Worm (Caenorhabditis elegans) whole organism, late embryonic: ENCODE results near the gene D2023.3.

Source experiments
- C38D4.7 ChIP-seq: fragments of 200-800 bp; sonication (Bioruptor generic); optimal IDR thresholded peaks from 2 replicates; lab custom pipeline; 2018; ENCODE audit warnings: mild to moderate bottlenecking, missing genetic modification characterization, moderate library complexity, missing compliant biosample characterization
- K09A11.1 ChIP-seq: sonication (generic microtip); optimal IDR thresholded peaks from 2 replicates; lab custom pipeline; 2017; ENCODE audit warnings: antibody characterized with exemption, mild to moderate bottlenecking, missing genetic modification characterization, missing compliant biosample characterization; ENCODE audit not compliant: insufficient read depth
- T23F11.4 ChIP-seq: fragments of 200-800 bp; sonication (Bioruptor generic); optimal IDR thresholded peaks from 2 replicates; lab custom pipeline; 2018; ENCODE audit warnings: mild to moderate bottlenecking, missing genetic modification characterization, missing compliant biosample characterization
- Y22D7AL.16 ChIP-seq: sonication (generic microtip); optimal IDR thresholded peaks from 2 replicates; lab custom pipeline; 2016; ENCODE audit warnings: missing genetic modification characterization, missing compliant biosample characterization
- ama-1 ChIP-seq: fragments of 150-350 bp; optimal IDR thresholded peaks from 2 replicates; lab custom pipeline; 2014
- ceh-18 ChIP-seq: sonication (generic microtip); optimal IDR thresholded peaks from 2 replicates; lab custom pipeline; 2016; ENCODE audit warnings: missing genetic modification characterization, missing compliant biosample characterization
- ceh-19 ChIP-seq: fragments of 200-800 bp; sonication (Bioruptor generic); optimal IDR thresholded peaks from 2 replicates; lab custom pipeline; 2018; ENCODE audit warnings: mild to moderate bottlenecking, missing genetic modification characterization, missing compliant biosample characterization
- ceh-2 ChIP-seq: sonication (generic microtip); optimal IDR thresholded peaks from 2 replicates; lab custom pipeline; 2016; ENCODE audit warnings: missing genotype, missing genetic modification characterization, missing compliant biosample characterization
- ceh-22 ChIP-seq: sonication (generic microtip); optimal IDR thresholded peaks from 2 replicates; lab custom pipeline; 2017; ENCODE audit warnings: missing biosample characterization, missing genetic modification characterization
- ceh-24 ChIP-seq: sonication (generic microtip); optimal IDR thresholded peaks from 2 replicates; lab custom pipeline; 2016; ENCODE audit warnings: mild to moderate bottlenecking, missing genetic modification characterization, missing compliant biosample characterization
- ceh-30 ChIP-seq: fragments of 150-350 bp; optimal IDR thresholded peaks from 2 replicates; lab custom pipeline; 2014; ENCODE audit warnings: missing biosample characterization, missing genetic modification characterization
- ceh-34 ChIP-seq: sonication (generic microtip); optimal IDR thresholded peaks from 2 replicates; lab custom pipeline; 2016; ENCODE audit warnings: mild to moderate bottlenecking, missing genetic modification characterization, missing compliant biosample characterization
- ceh-6 ChIP-seq: fragments of 200-800 bp; sonication (Bioruptor generic); optimal IDR thresholded peaks from 2 replicates; lab custom pipeline; 2018; ENCODE audit warnings: mild to moderate bottlenecking, missing genetic modification characterization, missing compliant biosample characterization
- dve-1 ChIP-seq: sonication (generic microtip); optimal IDR thresholded peaks from 2 replicates; lab custom pipeline; 2017; ENCODE audit warnings: antibody characterized with exemption, mild to moderate bottlenecking, missing genetic modification characterization, missing compliant biosample characterization
- elt-2 ChIP-seq: sonication (generic microtip); optimal IDR thresholded peaks from 2 replicates; lab custom pipeline; 2016; ENCODE audit warnings: missing genetic modification reagents, missing genetic modification characterization, missing compliant biosample characterization
- elt-4 ChIP-seq: sonication (generic microtip); optimal IDR thresholded peaks from 2 replicates; lab custom pipeline; 2016; ENCODE audit warnings: missing genetic modification characterization, missing compliant biosample characterization
- ets-4 ChIP-seq: sonication (generic microtip); optimal IDR thresholded peaks from 2 replicates; lab custom pipeline; 2016; ENCODE audit warnings: missing genetic modification characterization, missing compliant biosample characterization
- eyg-1 ChIP-seq: sonication (generic microtip); optimal IDR thresholded peaks from 2 replicates; lab custom pipeline; 2016; ENCODE audit warnings: missing genotype, missing genetic modification characterization, missing compliant biosample characterization
- fkh-6 ChIP-seq: sonication (generic microtip); optimal IDR thresholded peaks from 2 replicates; lab custom pipeline; 2016; ENCODE audit warnings: missing genetic modification characterization, missing compliant biosample characterization
- gmeb-2 ChIP-seq: sonication (generic microtip); optimal IDR thresholded peaks from 2 replicates; lab custom pipeline; 2016; ENCODE audit warnings: missing genetic modification characterization, inconsistent platforms, missing compliant biosample characterization
- hlh-13 ChIP-seq: fragments of 200-800 bp; sonication (Bioruptor generic); optimal IDR thresholded peaks from 2 replicates; lab custom pipeline; 2018; ENCODE audit warnings: mild to moderate bottlenecking, missing genetic modification characterization, missing compliant biosample characterization
- hlh-15 ChIP-seq: sonication (generic microtip); optimal IDR thresholded peaks from 2 replicates; lab custom pipeline; 2016; ENCODE audit warnings: missing genetic modification characterization, missing compliant biosample characterization
- hlh-30 ChIP-seq: sonication (generic microtip); optimal IDR thresholded peaks from 2 replicates; lab custom pipeline; 2017; ENCODE audit warnings: antibody characterized with exemption, missing genetic modification characterization, missing compliant biosample characterization; ENCODE audit not compliant: insufficient read depth
- hlh-8 ChIP-seq: sonication (generic microtip); optimal IDR thresholded peaks from 2 replicates; lab custom pipeline; 2016; ENCODE audit warnings: missing genotype, missing genetic modification characterization, missing compliant biosample characterization
- lim-6 ChIP-seq: sonication (generic microtip); optimal IDR thresholded peaks from 2 replicates; lab custom pipeline; 2016; ENCODE audit warnings: missing genetic modification characterization, missing compliant biosample characterization
- madf-2 ChIP-seq: sonication (generic microtip); optimal IDR thresholded peaks from 2 replicates; lab custom pipeline; 2017; ENCODE audit warnings: missing genetic modification characterization, missing compliant biosample characterization
- mec-3 ChIP-seq: sonication (generic microtip); optimal IDR thresholded peaks from 2 replicates; lab custom pipeline; 2016; ENCODE audit warnings: borderline replicate concordance, missing genetic modification characterization, missing compliant biosample characterization
- nhr-11 ChIP-seq: fragments of 150-350 bp; optimal IDR thresholded peaks from 2 replicates; lab custom pipeline; 2014; ENCODE audit warnings: missing biosample characterization, missing genetic modification characterization
- odd-2 ChIP-seq: sonication (generic microtip); optimal IDR thresholded peaks from 2 replicates; lab custom pipeline; 2017; ENCODE audit warnings: antibody characterized with exemption, mild to moderate bottlenecking, missing genetic modification characterization, missing compliant biosample characterization
- pag-3 ChIP-seq: sonication (generic microtip); optimal IDR thresholded peaks from 2 replicates; lab custom pipeline; 2016; ENCODE audit warnings: missing compliant biosample characterization, missing genetic modification characterization, borderline replicate concordance
- pat-9 ChIP-seq: fragments of 200-800 bp; sonication (Bioruptor generic); optimal IDR thresholded peaks from 2 replicates; lab custom pipeline; 2018; ENCODE audit warnings: mild to moderate bottlenecking, missing genetic modification characterization, moderate library complexity, missing compliant biosample characterization
- pax-1 ChIP-seq: fragments of 150-350 bp; optimal IDR thresholded peaks from 2 replicates; lab custom pipeline; 2014; ENCODE audit warnings: missing biosample characterization, missing genetic modification characterization
- pha-4 ChIP-seq: fragments of 150-350 bp; optimal IDR thresholded peaks from 2 replicates; lab custom pipeline; 2018; ENCODE audit warnings: missing biosample characterization, missing genetic modification reagents, missing genetic modification characterization
- pqm-1 ChIP-seq: sonication (generic microtip); optimal IDR thresholded peaks from 2 replicates; lab custom pipeline; 2016; ENCODE audit warnings: missing genetic modification characterization, missing compliant biosample characterization
- pros-1 ChIP-seq: fragments of 150-350 bp; optimal IDR thresholded peaks from 2 replicates; lab custom pipeline; 2014; ENCODE audit warnings: missing biosample characterization, missing genetic modification reagents, missing genetic modification characterization
- rnt-1 ChIP-seq: sonication (generic microtip); optimal IDR thresholded peaks from 2 replicates; lab custom pipeline; 2016; ENCODE audit warnings: missing genetic modification characterization, missing compliant biosample characterization
- sdc-2 ChIP-seq: sonication (generic microtip); optimal IDR thresholded peaks from 2 replicates; lab custom pipeline; 2016; ENCODE audit warnings: missing genotype, missing genetic modification characterization, missing compliant biosample characterization
- sox-2 ChIP-seq: fragments of 200-800 bp; sonication (Bioruptor generic); IDR thresholded peaks from 2 replicates; pipeline ENCODE4 v1.3.6; 2022; ENCODE audit warnings: missing genetic modification reagents, missing genetic modification characterization, missing compliant biosample characterization
- sox-4 ChIP-seq: sonication (generic microtip); optimal IDR thresholded peaks from 2 replicates; lab custom pipeline; 2017; ENCODE audit warnings: mild to moderate bottlenecking, missing genetic modification characterization, inconsistent platforms, missing compliant biosample characterization
- syd-9 ChIP-seq: sonication (generic microtip); optimal IDR thresholded peaks from 2 replicates; lab custom pipeline; 2016; ENCODE audit warnings: mild to moderate bottlenecking, missing genetic modification characterization, moderate library complexity, missing compliant biosample characterization
- tbx-2 ChIP-seq: sonication (generic microtip); optimal IDR thresholded peaks from 2 replicates; lab custom pipeline; 2016; ENCODE audit warnings: missing genetic modification characterization, missing compliant biosample characterization
- tbx-7 ChIP-seq: sonication (generic microtip); optimal IDR thresholded peaks from 2 replicates; lab custom pipeline; 2016; ENCODE audit warnings: missing genotype, missing genetic modification characterization, missing compliant biosample characterization
- unc-42 ChIP-seq: sonication (generic microtip); optimal IDR thresholded peaks from 2 replicates; lab custom pipeline; 2016; ENCODE audit warnings: missing genotype, missing genetic modification characterization, missing compliant biosample characterization
- unc-55 ChIP-seq: sonication (generic microtip); optimal IDR thresholded peaks from 2 replicates; lab custom pipeline; 2017; ENCODE audit warnings: missing biosample characterization, missing genetic modification reagents, missing genetic modification characterization
- unc-86 ChIP-seq: sonication (generic microtip); optimal IDR thresholded peaks from 2 replicates; lab custom pipeline; 2016; ENCODE audit warnings: missing genetic modification characterization, missing compliant biosample characterization
- ztf-16 ChIP-seq: sonication (generic microtip); optimal IDR thresholded peaks from 2 replicates; lab custom pipeline; 2017; ENCODE audit warnings: missing genetic modification characterization, missing compliant biosample characterization

D2023.3 gene

ce11 chrV:11787742-11788238 is 24.0 kb downstream of the D2023.3 start, which contains the start of gene F55A11.8:
Gene F55A11.8, plus strand, starts transcription at chrV:11788188.
- no peak for TF ChIP-seq sox-4 (tag; lab: Kevin White, UChicago)
- TF ChIP-seq gmeb-2 (tag; lab: Kevin White, UChicago), result no peak
- TF ChIP-seq pat-9 (tag; lab: Kevin White, UChicago), result no peak
- TF ChIP-seq elt-4, result no peak
- no peak for TF ChIP-seq K09A11.1 (tag; lab: Kevin White, UChicago)
- no peak for TF ChIP-seq tbx-2 (tag; lab: Kevin White, UChicago)
- no peak for TF ChIP-seq sox-2 (GFP tag; lab: Robert Waterston, UW)
- no peak for TF ChIP-seq hlh-8 (tag; lab: Kevin White, UChicago)
- no peak for TF ChIP-seq elt-2 (tag; lab: Kevin White, UChicago)
- no peak for TF ChIP-seq rnt-1 (tag; lab: Kevin White, UChicago)
- TF ChIP-seq unc-86 (tag; lab: Kevin White, UChicago), result no peak
- no peak for TF ChIP-seq fkh-6
- no peak for TF ChIP-seq pha-4
- TF ChIP-seq hlh-13 (GFP tag; lab: Kevin White, UChicago), result no peak
- TF ChIP-seq, all 69 proteins: peak for 0

- TF ChIP-seq T23F11.4 (GFP tag; lab: Kevin White, UChicago), result no peak
- no peak for TF ChIP-seq unc-42
- no peak for TF ChIP-seq hlh-13 (GFP tag; lab: Kevin White, UChicago)
- TF ChIP-seq, all 69 proteins: peak for 0
These were observed 24.6 kb downstream of the D2023.3 start, which contains the start of gene F55A11.7 for ce11 chrV:11787258-11787657. Gene F55A11.7, minus strand, starts transcription at chrV:11787443.

- TF ChIP-seq ceh-24 (tag; lab: Kevin White, UChicago) (peak; percentile 88), hlh-30 (tag; lab: Kevin White, UChicago) (peak; percentile 59), lim-6 (tag; lab: Kevin White, UChicago) (peak; percentile 48), ceh-19 (peak; percentile 96), ama-1 (lab: Kevin White, UChicago) (no peak), tbx-7 (peak; percentile 61), ceh-6 (peak; percentile 96), T23F11.4 (GFP tag; lab: Kevin White, UChicago) (peak; percentile 92), ceh-18 (peak; percentile 79), pag-3 (tag; lab: Kevin White, UChicago) (peak; percentile 75), pros-1 (tag; lab: Kevin White, UChicago) (peak; percentile 73), ceh-30 (tag; lab: Kevin White, UChicago) (no peak), mec-3 (tag; lab: Kevin White, UChicago) (peak; percentile 80), syd-9 (tag; lab: Kevin White, UChicago) (peak; percentile 95), dve-1 (tag; lab: Kevin White, UChicago) (peak; percentile 89), odd-2 (tag; lab: Kevin White, UChicago) (peak; percentile 56), hlh-8 (tag; lab: Kevin White, UChicago) (peak; percentile 85), ceh-2 (tag; lab: Kevin White, UChicago) (peak; percentile 88), ceh-22 (peak; percentile 44), nhr-11 (no peak), pax-1 (tag; lab: Kevin White, UChicago) (no peak), pat-9 (tag; lab: Kevin White, UChicago) (peak; percentile 97), unc-55 (GFP tag; lab: Kevin White, UChicago) (no peak), pqm-1 (peak; percentile 95), sox-2 (GFP tag; lab: Robert Waterston, UW) (peak; percentile 89), hlh-13 (GFP tag; lab: Kevin White, UChicago) (peak; percentile 94), Y22D7AL.16 (tag; lab: Kevin White, UChicago) (peak; percentile 89), ets-4 (tag; lab: Kevin White, UChicago) (peak; percentile 63), ztf-16 (tag; lab: Kevin White, UChicago) (peak; percentile 94), C38D4.7 (GFP tag; lab: Kevin White, UChicago) (peak; percentile 89), ceh-34 (tag; lab: Kevin White, UChicago) (peak; percentile 92), hlh-15 (peak; percentile 90), eyg-1 (tag; lab: Kevin White, UChicago) (peak; percentile 89), elt-2 (tag; lab: Kevin White, UChicago) (peak; percentile 96), madf-2 (tag; lab: Kevin White, UChicago) (peak; percentile 91), rnt-1 (tag; lab: Kevin White, UChicago) (peak; percentile 92), gmeb-2 (tag; lab: Kevin White, UChicago) (peak; percentile 94), sdc-2 (tag; lab: Kevin White, UChicago) (peak; percentile 87)
These were observed 28.9 kb downstream of the D2023.3 start, which contains the start of gene F55A11.11 for ce11 chrV:11782809-11783440. Gene F55A11.11, plus strand, starts transcription at chrV:11783149.
